Fruit fly (Drosophila melanogaster) whole organism, embryonic: ENCODE measurements around the gene CG10431.

Source experiments
- Adf1 ChIP-seq: fragments of 200-800 bp; sonication (Bioruptor generic); IDR thresholded peaks from 2 replicates; pipeline ENCODE4 v1.3.6; 2022; ENCODE audit warnings: missing biosample characterization, missing genetic modification characterization
- Blimp-1 ChIP-seq: fragments of 200-800 bp; sonication (Bioruptor generic); optimal IDR thresholded peaks from 3 replicates; lab custom pipeline; 2018; ENCODE audit warnings: missing biosample characterization, missing genetic modification characterization, mild to moderate bottlenecking, moderate library complexity, missing genetic modification reagents
- CG10267 ChIP-seq: fragments of 200-800 bp; sonication (Bioruptor generic); optimal IDR thresholded peaks from 2 replicates; lab custom pipeline; 2018; ENCODE audit warnings: missing biosample characterization, mild to moderate bottlenecking, missing genetic modification characterization, moderate library complexity
- CG10543 ChIP-seq: fragments of 200-800 bp; sonication (Bioruptor generic); optimal IDR thresholded peaks from 3 replicates; lab custom pipeline; 2017; ENCODE audit warnings: missing biosample characterization, mild to moderate bottlenecking, missing genetic modification characterization, moderate library complexity
- CG13123 ChIP-seq: fragments of 200-800 bp; sonication (Bioruptor generic); optimal IDR thresholded peaks from 2 replicates; lab custom pipeline; 2016; ENCODE audit warnings: missing biosample characterization, missing genetic modification characterization
- CG13894 ChIP-seq: fragments of 200-800 bp; sonication (Bioruptor generic); optimal IDR thresholded peaks from 3 replicates; lab custom pipeline; 2018; ENCODE audit warnings: missing biosample characterization, mild to moderate bottlenecking, missing genetic modification characterization, moderate library complexity
- CG16863 ChIP-seq: fragments of 200-800 bp; sonication (Bioruptor generic); optimal IDR thresholded peaks from 3 replicates; lab custom pipeline; 2016; ENCODE audit warnings: missing biosample characterization, missing genetic modification characterization
- CG17912 ChIP-seq: fragments of 200-800 bp; sonication (Bioruptor generic); optimal IDR thresholded peaks from 2 replicates; lab custom pipeline; 2018; ENCODE audit warnings: missing biosample characterization, mild to moderate bottlenecking, missing genetic modification characterization
- CG34376 ChIP-seq: fragments of 200-800 bp; sonication (Bioruptor generic); optimal IDR thresholded peaks from 2 replicates; lab custom pipeline; 2018; ENCODE audit warnings: missing biosample characterization, mild to moderate bottlenecking, missing genetic modification characterization
- CG4360 ChIP-seq: fragments of 200-800 bp; sonication (Bioruptor generic); IDR thresholded peaks from 2 replicates; pipeline ENCODE4 v1.3.6; 2022; ENCODE audit warnings: missing biosample characterization, missing genetic modification characterization
- Deaf1 ChIP-seq: fragments of 200-800 bp; optimal IDR thresholded peaks from 3 replicates; lab custom pipeline; 2019; ENCODE audit warnings: missing biosample characterization, mild to moderate bottlenecking, missing genetic modification characterization, moderate library complexity
- Doc3 ChIP-seq: fragments of 200-800 bp; sonication (Bioruptor generic); IDR thresholded peaks from 3 replicates; pipeline ENCODE4 v1.3.6; 2022; ENCODE audit warnings: missing biosample characterization, missing genetic modification characterization; ENCODE audit not compliant: partially characterized antibody
- Dref ChIP-seq: fragments of 200-800 bp; sonication (Bioruptor generic); IDR thresholded peaks from 2 replicates; pipeline ENCODE4 v1.3.6; 2022; ENCODE audit warnings: missing biosample characterization, missing genetic modification characterization
- Fer2 ChIP-seq: fragments of 200-800 bp; sonication (Bioruptor generic); optimal IDR thresholded peaks from 2 replicates; lab custom pipeline; 2018; ENCODE audit warnings: missing biosample characterization, mild to moderate bottlenecking, missing genetic modification characterization, moderate library complexity
- Hey ChIP-seq: fragments of 200-800 bp; sonication (Bioruptor generic); optimal IDR thresholded peaks from 3 replicates; lab custom pipeline; 2018; ENCODE audit warnings: missing biosample characterization, mild to moderate bottlenecking, missing genetic modification characterization
- NfI ChIP-seq: fragments of 200-800 bp; sonication (Bioruptor generic); optimal IDR thresholded peaks from 3 replicates; lab custom pipeline; 2018; ENCODE audit warnings: missing biosample characterization, mild to moderate bottlenecking, missing genetic modification characterization, moderate library complexity
- Rfx ChIP-seq: fragments of 200-800 bp; sonication (Bioruptor generic); IDR thresholded peaks from 2 replicates; pipeline ENCODE4 v1.3.6; 2022; ENCODE audit warnings: missing biosample characterization, missing genetic modification characterization
- abd-A ChIP-seq: fragments of 200-800 bp; sonication (Bioruptor generic); optimal IDR thresholded peaks from 3 replicates; lab custom pipeline; 2019; ENCODE audit warnings: missing biosample characterization, mild to moderate bottlenecking, missing genetic modification characterization, moderate library complexity
- chinmo ChIP-seq: fragments of 200-800 bp; sonication (Bioruptor generic); IDR thresholded peaks from 4 replicates; pipeline ENCODE4 v1.3.6; 2022; ENCODE audit warnings: missing biosample characterization, missing genetic modification characterization; ENCODE audit not compliant: partially characterized antibody
- chn ChIP-seq: fragments of 200-800 bp; sonication (Bioruptor generic); optimal IDR thresholded peaks from 2 replicates; lab custom pipeline; 2016; ENCODE audit warnings: missing biosample characterization, missing genetic modification characterization
- crol ChIP-seq: fragments of 200-800 bp; sonication (Bioruptor generic); IDR thresholded peaks from 2 replicates; pipeline ENCODE4 v1.3.6; 2022; ENCODE audit warnings: missing biosample characterization, missing genetic modification characterization
- dmrt11E ChIP-seq: fragments of 200-800 bp; sonication (Bioruptor generic); optimal IDR thresholded peaks from 3 replicates; lab custom pipeline; 2018; ENCODE audit warnings: missing biosample characterization, mild to moderate bottlenecking, missing genetic modification characterization, moderate library complexity
- ftz-f1 ChIP-seq: fragments of 200-800 bp; sonication (Bioruptor generic); optimal IDR thresholded peaks from 2 replicates; lab custom pipeline; 2016; ENCODE audit warnings: missing biosample characterization, missing genetic modification characterization
- hb ChIP-seq: fragments of 200-800 bp; sonication (Bioruptor generic); IDR thresholded peaks from 3 replicates; pipeline ENCODE4 v1.3.6; 2022; ENCODE audit warnings: missing biosample characterization, missing genetic modification characterization; ENCODE audit not compliant: partially characterized antibody
- kay ChIP-seq: fragments of 200-800 bp; sonication (Bioruptor generic); optimal IDR thresholded peaks from 2 replicates; lab custom pipeline; 2016; ENCODE audit warnings: missing biosample characterization, missing genetic modification characterization
- lab ChIP-seq: fragments of 200-800 bp; sonication (Bioruptor generic); optimal IDR thresholded peaks from 3 replicates; lab custom pipeline; 2017; ENCODE audit warnings: missing biosample characterization, missing genetic modification characterization, mild to moderate bottlenecking, moderate library complexity, missing genetic modification reagents
- mam ChIP-seq: fragments of 200-800 bp; sonication (Bioruptor generic); optimal IDR thresholded peaks from 3 replicates; lab custom pipeline; 2016; ENCODE audit warnings: missing biosample characterization, missing genetic modification characterization
- mirr ChIP-seq: fragments of 200-800 bp; sonication (Bioruptor generic); optimal IDR thresholded peaks from 3 replicates; lab custom pipeline; 2018; ENCODE audit warnings: missing biosample characterization, mild to moderate bottlenecking, missing genetic modification characterization
- nerfin-1 ChIP-seq: fragments of 200-800 bp; sonication (Bioruptor generic); optimal IDR thresholded peaks from 3 replicates; lab custom pipeline; 2019; ENCODE audit warnings: missing biosample characterization, mild to moderate bottlenecking, missing genetic modification characterization, moderate library complexity
- sd ChIP-seq: fragments of 200-800 bp; sonication (Bioruptor generic); optimal IDR thresholded peaks from 3 replicates; lab custom pipeline; 2018; ENCODE audit warnings: missing biosample characterization, mild to moderate bottlenecking, missing genetic modification characterization, moderate library complexity
- seq ChIP-seq: fragments of 200-800 bp; sonication (Bioruptor generic); IDR thresholded peaks from 2 replicates; pipeline ENCODE4 v1.3.6; 2022; ENCODE audit warnings: missing biosample characterization, missing genetic modification characterization
- tap ChIP-seq: fragments of 200-800 bp; optimal IDR thresholded peaks from 3 replicates; lab custom pipeline; 2019; ENCODE audit warnings: missing biosample characterization, mild to moderate bottlenecking, missing genetic modification characterization, moderate library complexity
- tup ChIP-seq: fragments of 200-800 bp; sonication (Bioruptor generic); optimal IDR thresholded peaks from 2 replicates; lab custom pipeline; 2016; ENCODE audit warnings: missing biosample characterization, mild to moderate bottlenecking, missing genetic modification characterization, moderate library complexity

CG10431 gene

DNA sequence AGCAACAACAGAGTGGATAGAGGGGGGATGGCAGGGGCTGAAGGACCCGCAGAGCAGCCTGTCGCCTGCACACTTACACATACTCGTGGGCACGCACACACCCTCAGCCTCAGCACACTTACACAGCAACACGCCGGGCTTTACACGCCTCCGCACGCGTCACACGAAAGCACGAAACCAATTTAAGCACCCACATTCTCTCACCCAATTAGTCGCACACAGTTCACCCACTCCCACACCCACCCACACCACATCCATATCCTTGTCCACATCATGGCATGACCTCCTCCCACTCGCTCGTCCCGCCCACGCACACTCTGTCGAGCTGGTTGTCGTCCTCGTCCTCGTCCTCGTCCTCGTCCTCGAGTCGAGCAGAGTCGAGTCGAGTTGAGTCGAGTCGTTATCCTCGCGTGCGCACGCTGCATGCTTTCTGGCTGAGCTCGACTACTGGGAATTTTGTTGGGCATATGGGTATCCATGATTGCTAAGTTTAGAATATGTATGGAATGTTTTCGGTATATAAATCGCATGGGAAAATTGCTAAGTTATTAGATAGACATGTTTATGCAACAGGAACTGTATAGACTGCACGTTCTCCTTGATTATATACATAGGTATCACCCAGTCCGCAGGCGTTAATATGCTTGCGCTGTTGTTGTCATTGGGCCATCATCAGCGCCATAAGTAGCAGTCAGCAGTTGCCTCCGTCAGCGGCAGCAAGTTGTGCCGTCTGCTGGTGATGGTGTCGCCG lies 37.6 kb downstream of the CG10431 start (continued):
- TF ChIP-seq CG13123 (GFP tag; lab: Kevin White, UChicago), result peak; percentile 29

DNA sequence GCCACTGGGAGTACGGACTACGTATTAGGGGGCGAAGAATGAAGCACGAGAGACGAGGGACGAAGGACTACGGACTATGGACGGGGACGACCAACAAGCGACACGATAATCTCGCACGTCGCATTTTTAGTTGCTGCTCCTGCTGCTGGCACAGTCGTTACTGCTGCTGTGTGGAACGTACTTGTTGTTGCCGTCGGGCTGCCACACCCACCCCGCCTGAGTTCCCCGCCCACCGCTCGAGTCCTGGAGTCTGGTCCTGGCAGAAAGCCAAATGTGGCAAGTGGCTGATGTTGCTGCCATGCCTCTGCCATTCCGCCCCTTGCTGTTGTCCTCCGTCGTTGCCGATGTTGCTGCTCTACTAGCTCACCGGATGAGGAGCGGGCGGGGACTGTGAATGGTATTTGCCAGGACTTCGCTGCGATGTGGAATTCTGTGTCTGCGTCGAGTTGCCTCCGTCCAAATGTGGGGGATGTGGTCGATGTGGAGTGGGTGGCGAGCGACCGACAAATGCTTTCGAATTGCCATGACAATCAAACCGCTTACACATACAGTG lies 38.3 kb downstream of the CG10431 start:
- TF ChIP-seq NfI (GFP tag; lab: Kevin White, UChicago) (peak; percentile 20), kay (no peak), Hey (tag; lab: Kevin White, UChicago) (peak; percentile 88), abd-A (tag; lab: Kevin White, UChicago) (peak; percentile 93), ftz-f1 (GFP tag; lab: Kevin White, UChicago) (no peak), mirr (GFP tag; lab: Kevin White, UChicago) (peak; percentile 63), tup (GFP tag; lab: Kevin White, UChicago) (no peak), nerfin-1 (tag; lab: Kevin White, UChicago) (peak; percentile 19), hb (GFP tag; lab: Robert Waterston, UW) (0 out of 3 replicates have a peak, but pooled peaks have one; percentile 22), Deaf1 (tag; lab: Kevin White, UChicago) (peak; percentile 42), Fer2 (tag; lab: Kevin White, UChicago) (peak; percentile 28), Adf1 (GFP tag; lab: Robert Waterston, UW) (peak; percentile 70), mam (GFP tag; lab: Kevin White, UChicago) (no peak), tap (tag; lab: Kevin White, UChicago) (no peak), Dref (GFP tag; lab: Robert Waterston, UW) (0 out of 2 replicates have a peak, but pooled peaks have one; percentile 24), CG10267 (tag; lab: Kevin White, UChicago) (no peak), CG10543 (GFP tag; lab: Kevin White, UChicago) (peak; percentile 89), chn (no peak), seq (GFP tag; lab: Robert Waterston, UW) (no peak), dmrt11E (tag; lab: Kevin White, UChicago) (no peak), chinmo (GFP tag; lab: Robert Waterston, UW) (0 out of 4 replicates have a peak, but pooled peaks have one; percentile 40), CG34376 (GFP tag; lab: Kevin White, UChicago) (no peak), CG16863 (GFP tag; lab: Kevin White, UChicago) (no peak), CG13894 (tag; lab: Kevin White, UChicago) (peak; percentile 41), Blimp-1 (GFP tag; lab: Kevin White, UChicago) (no peak), CG4360 (GFP tag; lab: Robert Waterston, UW) (0 out of 2 replicates have a peak, but pooled peaks have one; percentile 17), sd (tag; lab: Kevin White, UChicago) (peak; percentile 56), CG17912 (no peak), crol (GFP tag; lab: Robert Waterston, UW) (peak; percentile 73), Rfx (peak; percentile 23; the same call in 1 of the 2 replicates), Doc3 (no peak), lab (GFP tag; lab: Kevin White, UChicago) (no peak)
